Fruit fly (Drosophila melanogaster): ENCODE data around the gene CG7910.

Gene CG7910

dm6 chr3R:8119457-8120337 lies 32.6 kb downstream of the CG7910 start (continued):
- peak; percentile 21 for TF ChIP-seq gro (GFP tag; optimal IDR thresholded peaks at IDR 0.05)
- TF ChIP-seq CG33213 (GFP tag; optimal IDR thresholded peaks at IDR 0.05), result no peak
- TF ChIP-seq CG10321 (GFP tag; IDR thresholded peaks at IDR 0.05), result 0 out of 2 replicates have a peak, but pooled peaks have one; percentile 34
- no peak for TF ChIP-seq fd102C (GFP tag; optimal IDR thresholded peaks at IDR 0.05)
- TF ChIP-seq CG1603 (tag; optimal IDR thresholded peaks at IDR 0.05), result no peak
- TF ChIP-seq hb (GFP tag; IDR thresholded peaks at IDR 0.05; ENCODE audit: partially characterized antibody), result no peak
- peak; percentile 78 for TF ChIP-seq CG17359 (tag; optimal IDR thresholded peaks at IDR 0.05)
- peak; percentile 63 for TF ChIP-seq nmo (GFP tag; optimal IDR thresholded peaks at IDR 0.05)
- TF ChIP-seq vnd (GFP tag; IDR thresholded peaks at IDR 0.05; ENCODE audit: partially characterized antibody), result no peak
- TF ChIP-seq corto (GFP tag; optimal IDR thresholded peaks at IDR 0.05), result peak; percentile 81
- TF ChIP-seq Meics (GFP tag; optimal IDR thresholded peaks at IDR 0.05), result peak; percentile 79
- no peak for TF ChIP-seq mld (GFP tag; IDR thresholded peaks at IDR 0.05; ENCODE audit: partially characterized antibody)
- no peak for TF ChIP-seq Dip3 (GFP tag; optimal IDR thresholded peaks at IDR 0.05)
- peak; percentile 20 for TF ChIP-seq Hey (tag; optimal IDR thresholded peaks at IDR 0.05)
- TF ChIP-seq CG2120 (GFP tag; optimal IDR thresholded peaks at IDR 0.05), result peak; percentile 57
- TF ChIP-seq CG14860 (GFP tag; IDR thresholded peaks at IDR 0.05; ENCODE audit: partially characterized antibody), result no peak
- TF ChIP-seq ERR (GFP tag; optimal IDR thresholded peaks at IDR 0.05), result no peak
- TF ChIP-seq CG18262 (tag; optimal IDR thresholded peaks at IDR 0.05), result peak; percentile 67
- no peak for TF ChIP-seq CG31365 (tag; optimal IDR thresholded peaks at IDR 0.05)
- TF ChIP-seq PHDP (tag; optimal IDR thresholded peaks at IDR 0.05), result peak; percentile 82
- no peak for TF ChIP-seq Hr39 (optimal IDR thresholded peaks at IDR 0.05)
- peak; percentile 3 for TF ChIP-seq CG18011 (GFP tag; optimal IDR thresholded peaks at IDR 0.05)
- no peak for TF ChIP-seq Optix (GFP tag; IDR thresholded peaks at IDR 0.05)
- TF ChIP-seq CG7372 (GFP tag; IDR thresholded peaks at IDR 0.05), result 0 out of 2 replicates have a peak, but pooled peaks have one; percentile 17
- no peak for TF ChIP-seq Dfd (GFP tag; optimal IDR thresholded peaks at IDR 0.05)
- peak; percentile 36 for TF ChIP-seq zen (tag; optimal IDR thresholded peaks at IDR 0.05)
- peak; percentile 21; the same call in 1 of the 2 replicates for TF ChIP-seq cas (GFP tag; IDR thresholded peaks at IDR 0.05)
- no peak for TF ChIP-seq luna (GFP tag; optimal IDR thresholded peaks at IDR 0.05)
- TF ChIP-seq CG4328 (GFP tag; optimal IDR thresholded peaks at IDR 0.05), result peak; percentile 34
- peak; percentile 10 for TF ChIP-seq twi (tag; optimal IDR thresholded peaks at IDR 0.05)
- TF ChIP-seq slou (GFP tag; optimal IDR thresholded peaks at IDR 0.05), result no peak
- TF ChIP-seq sens-2 (GFP tag; IDR thresholded peaks at IDR 0.05), result 0 out of 2 replicates have a peak, but pooled peaks have one; percentile 44
- TF ChIP-seq CG3838 (GFP tag; optimal IDR thresholded peaks at IDR 0.05), result peak; percentile 12
- TF ChIP-seq gsb-n (tag; optimal IDR thresholded peaks at IDR 0.05), result peak; percentile 53
- TF ChIP-seq Bdp1 (GFP tag; optimal IDR thresholded peaks at IDR 0.05), result no peak
- no peak for TF ChIP-seq CG7987 (GFP tag; optimal IDR thresholded peaks at IDR 0.05)
- TF ChIP-seq CG17385 (GFP tag; optimal IDR thresholded peaks at IDR 0.05), result peak; percentile 64
- no peak for TF ChIP-seq CG4820 (GFP tag; optimal IDR thresholded peaks at IDR 0.05)
- no peak for TF ChIP-seq chn (GFP tag; optimal IDR thresholded peaks at IDR 0.05)
- peak; percentile 14 for TF ChIP-seq MTF-1 (GFP tag; optimal IDR thresholded peaks at IDR 0.05; ENCODE audit: borderline replicate concordance)
- TF ChIP-seq CG11696 (GFP tag; IDR thresholded peaks at IDR 0.05), result no peak; the same call in 1 of the 2 replicates
- TF ChIP-seq gt (GFP tag; IDR thresholded peaks at IDR 0.05), result no peak
- no peak for TF ChIP-seq stwl (tag; optimal IDR thresholded peaks at IDR 0.05)
- no peak for TF ChIP-seq CG10565 (GFP tag; optimal IDR thresholded peaks at IDR 0.05)
- peak; percentile 10 for TF ChIP-seq tin (GFP tag; optimal IDR thresholded peaks at IDR 0.05)
- no peak for TF ChIP-seq nom (GFP tag; optimal IDR thresholded peaks at IDR 0.05)
- TF ChIP-seq bbx (GFP tag; IDR thresholded peaks at IDR 0.05; ENCODE audit: partially characterized antibody), result peak; percentile 45; the same call in 1 of the 2 replicates
- no peak for TF ChIP-seq CG10274 (GFP tag; optimal IDR thresholded peaks at IDR 0.05)
